Fruit fly (Drosophila melanogaster) whole organism, embryonic: Measurements from ENCODE around the gene Gale.

Experiments used
- ATbp ChIP-seq: fragments of 200-800 bp; sonication (Bioruptor generic); optimal IDR thresholded peaks from 2 replicates; lab custom pipeline; 2017; ENCODE audit warnings: missing biosample characterization, mild to moderate bottlenecking, missing genetic modification characterization, missing genetic modification reagents
- BtbVII ChIP-seq: fragments of 200-800 bp; sonication (Bioruptor generic); optimal IDR thresholded peaks from 3 replicates; lab custom pipeline; 2017; ENCODE audit warnings: missing biosample characterization, mild to moderate bottlenecking, missing genetic modification characterization
- CG10267 ChIP-seq: fragments of 200-800 bp; sonication (Bioruptor generic); optimal IDR thresholded peaks from 2 replicates; lab custom pipeline; 2018; ENCODE audit warnings: missing biosample characterization, mild to moderate bottlenecking, missing genetic modification characterization, moderate library complexity
- CG11093 ChIP-seq: fragments of 200-800 bp; sonication (Bioruptor generic); IDR thresholded peaks from 3 replicates; pipeline ENCODE4 v1.3.6; 2022; ENCODE audit warnings: missing biosample characterization, missing genetic modification characterization
- CG11696 ChIP-seq: fragments of 200-800 bp; sonication (Bioruptor generic); IDR thresholded peaks from 2 replicates; pipeline ENCODE4 v1.3.6; 2022; ENCODE audit warnings: missing biosample characterization, missing genetic modification characterization
- CG11723 ChIP-seq: fragments of 200-800 bp; sonication (Bioruptor generic); optimal IDR thresholded peaks from 2 replicates; lab custom pipeline; 2017; ENCODE audit warnings: missing biosample characterization, mild to moderate bottlenecking, missing genetic modification characterization
- CG12219 ChIP-seq: fragments of 200-800 bp; sonication (Bioruptor generic); optimal IDR thresholded peaks from 3 replicates; lab custom pipeline; 2018; ENCODE audit warnings: missing biosample characterization, mild to moderate bottlenecking, missing genetic modification characterization
- CG12299 ChIP-seq: fragments of 200-800 bp; sonication (Bioruptor generic); optimal IDR thresholded peaks from 2 replicates; lab custom pipeline; 2018; ENCODE audit warnings: missing biosample characterization, mild to moderate bottlenecking, missing genetic modification characterization
- CG14667 ChIP-seq: fragments of 200-800 bp; sonication (Bioruptor generic); IDR thresholded peaks from 2 replicates; pipeline ENCODE4 v1.3.6; 2022; ENCODE audit warnings: missing biosample characterization, missing genetic modification characterization
- CG15269 ChIP-seq: fragments of 200-800 bp; sonication (Bioruptor generic); optimal IDR thresholded peaks from 2 replicates; lab custom pipeline; 2018; ENCODE audit warnings: missing biosample characterization, mild to moderate bottlenecking, missing genetic modification characterization, moderate library complexity
- CG16813 ChIP-seq: fragments of 200-800 bp; sonication (Bioruptor generic); IDR thresholded peaks from 3 replicates; pipeline ENCODE4 v1.3.6; 2022; ENCODE audit warnings: missing biosample characterization, missing genetic modification characterization; ENCODE audit not compliant: partially characterized antibody
- CG16863 ChIP-seq: fragments of 200-800 bp; sonication (Bioruptor generic); optimal IDR thresholded peaks from 3 replicates; lab custom pipeline; 2016; ENCODE audit warnings: missing biosample characterization, missing genetic modification characterization
- CG2199 ChIP-seq: fragments of 200-800 bp; sonication (Bioruptor generic); IDR thresholded peaks from 3 replicates; pipeline ENCODE4 v1.3.6; 2022; ENCODE audit warnings: missing biosample characterization, missing genetic modification characterization
- CG31365 ChIP-seq: fragments of 200-800 bp; sonication (Bioruptor generic); optimal IDR thresholded peaks from 2 replicates; lab custom pipeline; 2018; ENCODE audit warnings: missing biosample characterization, mild to moderate bottlenecking, missing genetic modification characterization
- CG3407 ChIP-seq: fragments of 200-800 bp; sonication (Bioruptor generic); optimal IDR thresholded peaks from 2 replicates; lab custom pipeline; 2018; ENCODE audit warnings: missing biosample characterization, mild to moderate bottlenecking, missing genetic modification characterization
- CG3726 ChIP-seq: fragments of 200-800 bp; sonication (Bioruptor generic); IDR thresholded peaks from 3 replicates; pipeline ENCODE4, ENCODE4 v1.3.6; 2022; ENCODE audit warnings: missing biosample characterization, missing genetic modification characterization
- CG43689 ChIP-seq: fragments of 200-800 bp; sonication (Bioruptor generic); IDR thresholded peaks from 2 replicates; pipeline ENCODE4 v1.3.6; 2022; ENCODE audit warnings: missing biosample characterization, missing genetic modification characterization
- CG5953 ChIP-seq: fragments of 200-800 bp; sonication (Bioruptor generic); IDR thresholded peaks from 2 replicates; pipeline ENCODE4 v1.3.6; 2022; ENCODE audit warnings: missing biosample characterization, missing genetic modification characterization
- CG6689 ChIP-seq: fragments of 200-800 bp; sonication (Bioruptor generic); IDR thresholded peaks from 2 replicates; pipeline ENCODE4 v1.3.6; 2022; ENCODE audit warnings: missing biosample characterization, missing genetic modification characterization
- CG6791 ChIP-seq: fragments of 200-800 bp; sonication (Bioruptor generic); IDR thresholded peaks from 3 replicates; pipeline ENCODE4 v1.3.6; 2022; ENCODE audit warnings: missing biosample characterization, missing genetic modification characterization; ENCODE audit not compliant: partially characterized antibody
- CG6813 ChIP-seq: fragments of 200-800 bp; sonication (Bioruptor generic); optimal IDR thresholded peaks from 2 replicates; lab custom pipeline; 2017; ENCODE audit warnings: missing biosample characterization, missing genetic modification characterization, mild to moderate bottlenecking, moderate library complexity, missing genetic modification reagents
- CG9932 ChIP-seq: fragments of 200-800 bp; sonication (Bioruptor generic); IDR thresholded peaks from 2 replicates; pipeline ENCODE4 v1.3.6; 2022; ENCODE audit warnings: missing biosample characterization, missing genetic modification characterization
- D ChIP-seq, 2 experiments: fragments of 200-800 bp in 1 of 2; fragments of >200 bp in 1 of 2; sonication (Bioruptor generic) in 1 of 2; optimal IDR thresholded peaks; 2 replicates in 1 of 2; 3 replicates in 1 of 2; lab custom pipeline; 2017; ENCODE audit warnings: mild to moderate bottlenecking in 1 of 2, missing biosample characterization in 1 of 2, missing genetic modification characterization in 1 of 2, missing genetic modification reagents in 1 of 2
- Dll ChIP-seq: fragments of 200-800 bp; sonication (Bioruptor generic); IDR thresholded peaks from 4 replicates; pipeline ENCODE4 v1.3.6; 2022; ENCODE audit warnings: missing biosample characterization, missing genetic modification characterization; ENCODE audit not compliant: partially characterized antibody
- Doc2 ChIP-seq: fragments of 200-800 bp; sonication (Bioruptor generic); IDR thresholded peaks from 2 replicates; pipeline ENCODE4 v1.3.6; 2022; ENCODE audit warnings: missing biosample characterization, missing genetic modification characterization
- Drgx ChIP-seq: fragments of 200-800 bp; sonication (Bioruptor generic); IDR thresholded peaks from 2 replicates; pipeline ENCODE4 v1.3.6; 2022; ENCODE audit warnings: missing biosample characterization, missing genetic modification characterization
- Ets65A ChIP-seq: fragments of 200-800 bp; sonication (Bioruptor generic); peaks from one replicate; lab custom pipeline; 2016; ENCODE audit warnings: missing biosample characterization, missing genetic modification characterization
- Gug ChIP-seq: fragments of 200-800 bp; sonication (Bioruptor generic); IDR thresholded peaks from 4 replicates; pipeline ENCODE4 v1.3.6; 2022; ENCODE audit warnings: missing biosample characterization, missing genetic modification characterization
- H15 ChIP-seq: fragments of 200-800 bp; sonication (Bioruptor generic); IDR thresholded peaks from 3 replicates; pipeline ENCODE4 v1.3.6; 2022; ENCODE audit warnings: missing biosample characterization, missing genetic modification characterization
- HHEX ChIP-seq: fragments of 200-800 bp; sonication (Bioruptor generic); optimal IDR thresholded peaks from 3 replicates; lab custom pipeline; 2017; ENCODE audit warnings: missing biosample characterization, mild to moderate bottlenecking, missing genetic modification characterization, missing genetic modification reagents
- Hand ChIP-seq: fragments of 200-800 bp; sonication (Bioruptor generic); optimal IDR thresholded peaks from 2 replicates; lab custom pipeline; 2017; ENCODE audit warnings: mild to moderate bottlenecking, missing biosample characterization, missing genetic modification reagents, missing genetic modification characterization
- Oaz ChIP-seq: fragments of 200-800 bp; sonication (Bioruptor generic); IDR thresholded peaks from 2 replicates; pipeline ENCODE4 v1.3.6; 2022; ENCODE audit warnings: missing biosample characterization, missing genetic modification characterization
- Opbp ChIP-seq: fragments of 200-800 bp; sonication (Bioruptor generic); IDR thresholded peaks from 3 replicates; pipeline ENCODE4 v1.3.6; 2022; ENCODE audit warnings: missing biosample characterization, missing genetic modification characterization; ENCODE audit not compliant: partially characterized antibody
- PHDP ChIP-seq: fragments of 200-800 bp; sonication (Bioruptor generic); optimal IDR thresholded peaks from 3 replicates; lab custom pipeline; 2018; ENCODE audit warnings: missing biosample characterization, mild to moderate bottlenecking, missing genetic modification characterization, moderate library complexity
- Pdp1 ChIP-seq, 2 experiments: fragments of 200-800 bp; sonication (Bioruptor generic); optimal IDR thresholded peaks; 3 replicates each; lab custom pipeline; 2016; ENCODE audit warnings: missing biosample characterization in 2 of 2, missing genetic modification characterization in 2 of 2, mild to moderate bottlenecking in 1 of 2, moderate library complexity in 1 of 2
- Sox100B ChIP-seq: fragments of 200-800 bp; sonication (Bioruptor generic); optimal IDR thresholded peaks from 3 replicates; lab custom pipeline; 2018; ENCODE audit warnings: missing biosample characterization, mild to moderate bottlenecking, missing genetic modification characterization
- Sry-δ ChIP-seq: fragments of 200-800 bp; sonication (Bioruptor generic); optimal IDR thresholded peaks from 2 replicates; lab custom pipeline; 2016; ENCODE audit warnings: missing biosample characterization, missing genetic modification characterization
- crol ChIP-seq: fragments of 200-800 bp; sonication (Bioruptor generic); IDR thresholded peaks from 2 replicates; pipeline ENCODE4 v1.3.6; 2022; ENCODE audit warnings: missing biosample characterization, missing genetic modification characterization
- danr ChIP-seq: fragments of 200-800 bp; sonication (Bioruptor generic); IDR thresholded peaks from 2 replicates; pipeline ENCODE4 v1.3.6; 2022; ENCODE audit warnings: missing biosample characterization, missing genetic modification characterization
- fd3F ChIP-seq: fragments of 200-800 bp; sonication (Bioruptor generic); optimal IDR thresholded peaks from 2 replicates; lab custom pipeline; 2018; ENCODE audit warnings: missing biosample characterization, mild to moderate bottlenecking, missing genetic modification characterization, moderate library complexity
- kah ChIP-seq: fragments of 200-800 bp; sonication (Bioruptor generic); optimal IDR thresholded peaks from 2 replicates; lab custom pipeline; 2018; ENCODE audit warnings: missing biosample characterization, mild to moderate bottlenecking, missing genetic modification characterization
- odd ChIP-seq: fragments of 200-800 bp; sonication (Bioruptor generic); optimal IDR thresholded peaks from 2 replicates; lab custom pipeline; 2017; ENCODE audit warnings: missing biosample characterization, mild to moderate bottlenecking, missing genetic modification characterization
- org-1 ChIP-seq: fragments of 200-800 bp; sonication (Bioruptor generic); optimal IDR thresholded peaks from 2 replicates; lab custom pipeline; 2017; ENCODE audit warnings: missing biosample characterization, missing genetic modification characterization
- pho ChIP-seq: fragments of 200-800 bp; sonication (Bioruptor generic); optimal IDR thresholded peaks from 2 replicates; lab custom pipeline; 2016; ENCODE audit warnings: missing biosample characterization, missing genetic modification characterization
- stwl ChIP-seq: fragments of 200-800 bp; sonication (Bioruptor generic); optimal IDR thresholded peaks from 3 replicates; lab custom pipeline; 2018; ENCODE audit warnings: missing biosample characterization, mild to moderate bottlenecking, missing genetic modification characterization, moderate library complexity
- toy ChIP-seq: fragments of 200-800 bp; sonication (Bioruptor generic); IDR thresholded peaks from 2 replicates; pipeline ENCODE4 v1.3.6; 2022; ENCODE audit warnings: missing biosample characterization, missing genetic modification characterization
- tx ChIP-seq: fragments of 200-800 bp; sonication (Bioruptor generic); optimal IDR thresholded peaks from 2 replicates; lab custom pipeline; 2016; ENCODE audit warnings: missing biosample characterization, missing genetic modification characterization

The Gale gene

DNA sequence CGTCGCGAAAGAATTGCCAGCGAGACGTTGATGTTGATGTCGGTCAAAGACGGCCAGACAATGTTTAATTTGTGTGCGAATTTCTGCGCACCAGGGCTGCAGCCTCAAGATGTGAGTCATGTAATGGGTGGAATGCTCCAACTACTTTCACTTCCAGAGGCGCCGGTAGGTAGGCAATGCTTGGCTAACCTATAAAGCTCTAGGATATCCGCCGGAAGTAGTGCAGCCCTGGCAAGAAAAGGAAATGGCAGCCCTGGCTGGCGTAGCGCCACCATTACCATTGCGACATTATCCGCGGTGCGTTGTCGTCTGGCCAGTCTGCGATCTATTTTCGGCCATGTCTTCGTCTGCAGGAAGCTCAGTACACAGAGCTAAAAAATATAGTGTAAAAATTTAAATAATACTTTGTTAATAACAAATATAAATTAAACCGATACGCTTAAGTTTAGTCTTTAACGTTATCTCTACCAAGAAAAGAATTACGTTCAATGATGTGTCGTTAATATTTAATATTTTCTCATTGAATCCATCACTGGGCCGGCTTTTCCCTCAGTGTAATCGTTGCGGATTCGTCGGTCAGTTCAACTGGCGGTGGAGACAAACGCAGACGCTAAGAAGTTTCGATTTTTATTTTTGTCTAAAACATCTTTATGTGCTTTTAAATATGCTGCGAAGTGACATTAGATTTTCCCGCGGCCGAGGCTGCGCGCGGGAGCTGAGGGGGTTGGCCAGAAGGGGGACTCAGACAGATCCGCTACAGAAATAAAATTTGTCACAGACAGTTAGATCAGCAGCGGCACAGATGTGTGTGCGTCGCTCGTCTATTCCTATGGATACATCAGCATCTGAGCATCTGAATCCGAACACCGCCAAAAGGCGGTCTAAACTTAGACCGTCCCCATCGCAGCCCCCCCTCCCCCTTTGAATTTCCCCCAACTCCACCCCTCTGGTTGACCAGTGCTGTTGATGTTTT lies 36.4 kb upstream of the Gale start (continued):
- TF ChIP-seq H15 (GFP tag; lab: Robert Waterston, UW) (peak; percentile 61; the same call in 2 of the 3 replicates), Ets65A (peak; percentile 96), CG2199 (GFP tag; lab: Robert Waterston, UW) (no peak), CG43689 (0 out of 2 replicates have a peak, but pooled peaks have one; percentile 32), Drgx (GFP tag; lab: Robert Waterston, UW) (peak; percentile 91), CG6791 (GFP tag; lab: Robert Waterston, UW) (no peak), crol (GFP tag; lab: Robert Waterston, UW) (peak; percentile 70), Hand (GFP tag; lab: Kevin White, UChicago) (peak; percentile 23), CG11723 (peak; percentile 73), kah (GFP tag; lab: Kevin White, UChicago) (peak; percentile 73), CG6689 (peak; percentile 73), D (optimal IDR thresholded peaks at IDR 0.05; lab: Kevin White, UChicago) (no peak), D (GFP tag; optimal IDR thresholded peaks at IDR 0.05; lab: Kevin White, UChicago) (peak; percentile 47), HHEX (peak; percentile 81), CG6813 (GFP tag; lab: Kevin White, UChicago) (peak; percentile 57), CG31365 (tag; lab: Kevin White, UChicago) (peak; percentile 57), CG14667 (peak; percentile 63; the same call in 1 of the 2 replicates), Sox100B (GFP tag; lab: Kevin White, UChicago) (peak; percentile 67), CG12219 (GFP tag; lab: Kevin White, UChicago) (peak; percentile 75), stwl (no peak), CG9932 (GFP tag; lab: Robert Waterston, UW) (peak; percentile 82), CG3407 (peak; percentile 62), Sry-δ (peak; percentile 9), CG5953 (peak; percentile 72), pho (GFP tag; lab: Kevin White, UChicago) (peak; percentile 13), CG16863 (peak; percentile 39), Gug (GFP tag; lab: Robert Waterston, UW) (peak; percentile 54; the same call in 2 of the 4 replicates), CG10267 (tag; lab: Kevin White, UChicago) (peak; percentile 32), Doc2 (peak; percentile 27; the same call in 1 of the 2 replicates), Dll (no peak), fd3F (GFP tag; lab: Kevin White, UChicago) (peak; percentile 81), toy (GFP tag; lab: Robert Waterston, UW) (peak; percentile 53; the same call in 1 of the 2 replicates), ATbp (GFP tag; lab: Kevin White, UChicago) (peak; percentile 59), CG15269 (peak; percentile 85), org-1 (GFP tag; lab: Kevin White, UChicago) (peak; percentile 65), Opbp (GFP tag; lab: Robert Waterston, UW) (peak; percentile 42; the same call in 1 of the 3 replicates), BtbVII (GFP tag; lab: Kevin White, UChicago) (peak; percentile 75), danr (GFP tag; lab: Robert Waterston, UW) (peak; percentile 60), odd (GFP tag; lab: Kevin White, UChicago) (peak; percentile 79), CG12299 (peak; percentile 72), CG3726 (peak; percentile 67; the same call in 1 of the 3 replicates), tx (GFP tag; lab: Kevin White, UChicago) (no peak), Oaz (peak; percentile 58; the same call in 1 of the 2 replicates), CG11696 (GFP tag; lab: Robert Waterston, UW) (no peak), CG16813 (no peak), CG11093 (GFP tag; lab: Robert Waterston, UW) (peak; percentile 78), Pdp1 (GFP tag; optimal IDR thresholded peaks at IDR 0.05; lab: Kevin White, UChicago) (peak; percentile 56 to 61), PHDP (tag; lab: Kevin White, UChicago) (peak; percentile 57)
